Worm (Caenorhabditis elegans) whole organism, L3 larva: ENCODE results near the gene H04D03.4.
A peak's percentile ranks its signal among the peaks of the same experiment; 100 is the strongest.

Experiments used
- R02D3.7 ChIP-seq: fragments of 150-350 bp; optimal IDR thresholded peaks from 2 replicates; lab custom pipeline; 2014; ENCODE audit warnings: missing biosample characterization, missing genetic modification characterization
- ama-1 ChIP-seq: fragments of 150-350 bp; optimal IDR thresholded peaks from 2 replicates; lab custom pipeline; 2018
- ceh-28 ChIP-seq: fragments of 150-350 bp; optimal IDR thresholded peaks from 2 replicates; lab custom pipeline; 2014; ENCODE audit warnings: missing biosample characterization, missing genetic modification reagents, missing genetic modification characterization
- ceh-82 ChIP-seq: fragments of 150-350 bp; optimal IDR thresholded peaks from 2 replicates; lab custom pipeline; 2014; ENCODE audit warnings: missing biosample characterization, missing genetic modification characterization
- daf-12 ChIP-seq: fragments of 150-350 bp; optimal IDR thresholded peaks from 2 replicates; lab custom pipeline; 2014; ENCODE audit warnings: missing biosample characterization, missing genetic modification reagents, missing genetic modification characterization
- egl-27 ChIP-seq: sonication (generic microtip); optimal IDR thresholded peaks from 4 replicates; lab custom pipeline; 2017; ENCODE audit warnings: missing biosample characterization, missing genetic modification reagents, missing genetic modification characterization
- egl-5 ChIP-seq: fragments of 150-350 bp; optimal IDR thresholded peaks from 2 replicates; lab custom pipeline; 2017; ENCODE audit warnings: missing biosample characterization, missing genetic modification reagents, missing genetic modification characterization, inconsistent platforms
- elt-1 ChIP-seq: fragments of 150-350 bp; optimal IDR thresholded peaks from 2 replicates; lab custom pipeline; 2014; ENCODE audit warnings: missing biosample characterization, missing genetic modification characterization
- elt-2 ChIP-seq: sonication (generic microtip); optimal IDR thresholded peaks from 2 replicates; lab custom pipeline; 2016; ENCODE audit warnings: missing genetic modification reagents, mild to moderate bottlenecking, missing genetic modification characterization, missing compliant biosample characterization
- elt-3 ChIP-seq, 3 experiments: fragments of 150-350 bp in 1 of 3; sonication (generic microtip) in 2 of 3; optimal IDR thresholded peaks; 2 replicates in 2 of 3; 4 replicates in 1 of 3; lab custom pipeline; 2014 to 2017; ENCODE audit warnings: missing biosample characterization in 3 of 3, missing genetic modification characterization in 3 of 3
- eor-1 ChIP-seq, 2 experiments: fragments of 150-350 bp; optimal IDR thresholded peaks; 2 replicates each; lab custom pipeline; 2014 to 2018; ENCODE audit warnings: missing biosample characterization in 2 of 2, missing genetic modification characterization in 2 of 2
- fkh-10 ChIP-seq: sonication (generic microtip); optimal IDR thresholded peaks from 2 replicates; lab custom pipeline; 2017; ENCODE audit warnings: missing biosample characterization, missing genetic modification reagents, missing genetic modification characterization
- fkh-2 ChIP-seq: fragments of 150-350 bp; optimal IDR thresholded peaks from 2 replicates; lab custom pipeline; 2014; ENCODE audit warnings: missing biosample characterization, missing genetic modification reagents, missing genetic modification characterization
- hmg-11 ChIP-seq: sonication (generic microtip); optimal IDR thresholded peaks from 2 replicates; lab custom pipeline; 2016; ENCODE audit warnings: missing genetic modification characterization, missing compliant biosample characterization
- jun-1 ChIP-seq: fragments of 150-350 bp; optimal IDR thresholded peaks from 2 replicates; lab custom pipeline; 2014; ENCODE audit warnings: missing biosample characterization, missing genetic modification reagents, missing genetic modification characterization
- lin-15B ChIP-seq: fragments of 150-350 bp; optimal IDR thresholded peaks from 2 replicates; lab custom pipeline; 2014; ENCODE audit warnings: missing biosample characterization, missing genetic modification characterization
- lsy-12 ChIP-seq: sonication (generic microtip); optimal IDR thresholded peaks from 2 replicates; lab custom pipeline; 2016; ENCODE audit warnings: mild to moderate bottlenecking, missing genetic modification characterization, missing compliant biosample characterization
- mml-1 ChIP-seq: fragments of 150-350 bp; sonication (generic microtip); optimal IDR thresholded peaks from 3 replicates; lab custom pipeline; 2014; ENCODE audit warnings: missing biosample characterization, missing genetic modification characterization
- nfya-1 ChIP-seq: sonication (generic microtip); optimal IDR thresholded peaks from 2 replicates; lab custom pipeline; 2017; ENCODE audit warnings: missing genetic modification characterization, mild to moderate bottlenecking, missing compliant biosample characterization, antibody characterized with exemption, moderate library complexity; ENCODE audit not compliant: insufficient read depth
- nhr-11 ChIP-seq: fragments of 150-350 bp; optimal IDR thresholded peaks from 2 replicates; lab custom pipeline; 2014; ENCODE audit warnings: missing biosample characterization, missing genetic modification characterization
- nhr-23 ChIP-seq: fragments of 150-350 bp; optimal IDR thresholded peaks from 2 replicates; lab custom pipeline; 2014; ENCODE audit warnings: missing biosample characterization, missing genetic modification reagents, missing genetic modification characterization
- nhr-237 ChIP-seq: fragments of 150-350 bp; optimal IDR thresholded peaks from 2 replicates; lab custom pipeline; 2014; ENCODE audit warnings: missing biosample characterization, missing genetic modification characterization
- nhr-28 ChIP-seq: fragments of 150-350 bp; optimal IDR thresholded peaks from 2 replicates; lab custom pipeline; 2014; ENCODE audit warnings: missing biosample characterization, missing genetic modification characterization
- nhr-43 ChIP-seq: sonication (generic microtip); optimal IDR thresholded peaks from 2 replicates; lab custom pipeline; 2016; ENCODE audit warnings: mild to moderate bottlenecking, missing genetic modification characterization, missing compliant biosample characterization; ENCODE audit not compliant: poor library complexity, severe bottlenecking
- nhr-67 ChIP-seq: fragments of 150-350 bp; optimal IDR thresholded peaks from 2 replicates; lab custom pipeline; 2014; ENCODE audit warnings: missing biosample characterization, missing genetic modification characterization
- nhr-77 ChIP-seq: fragments of 150-350 bp; optimal IDR thresholded peaks from 2 replicates; lab custom pipeline; 2014; ENCODE audit warnings: missing biosample characterization, missing genetic modification characterization
- pha-4 ChIP-seq: fragments of 150-350 bp; optimal IDR thresholded peaks from 2 replicates; lab custom pipeline; 2014; ENCODE audit warnings: missing biosample characterization, missing genetic modification reagents, missing genetic modification characterization
- pqm-1 ChIP-seq: fragments of 150-350 bp; optimal IDR thresholded peaks from 2 replicates; lab custom pipeline; 2017; ENCODE audit warnings: missing biosample characterization, missing genetic modification characterization, inconsistent platforms
- sea-2 ChIP-seq: fragments of 150-350 bp; sonication (generic microtip); optimal IDR thresholded peaks from 4 replicates; lab custom pipeline; 2014; ENCODE audit warnings: missing biosample characterization, missing genetic modification reagents, missing genetic modification characterization
- skn-1 ChIP-seq: fragments of 150-350 bp; optimal IDR thresholded peaks from 2 replicates; lab custom pipeline; 2014; ENCODE audit warnings: missing biosample characterization, missing genetic modification characterization
- snpc-4 ChIP-seq: fragments of 150-350 bp; optimal IDR thresholded peaks from 2 replicates; lab custom pipeline; 2014; ENCODE audit warnings: missing biosample characterization, missing genetic modification characterization
- unc-62 ChIP-seq: fragments of 150-350 bp; sonication (generic microtip); optimal IDR thresholded peaks from 4 replicates; lab custom pipeline; 2014; ENCODE audit warnings: missing biosample characterization, missing genetic modification reagents, missing genetic modification characterization
- ztf-11 ChIP-seq: fragments of 150-350 bp; optimal IDR thresholded peaks from 2 replicates; lab custom pipeline; 2014; ENCODE audit warnings: missing biosample characterization, missing genetic modification characterization
- ztf-4 ChIP-seq: fragments of 150-350 bp; optimal IDR thresholded peaks from 2 replicates; lab custom pipeline; 2014; ENCODE audit warnings: missing biosample characterization, missing genetic modification characterization

Gene H04D03.4

ce11 chrIII:10451012-10451411 is at the start of gene H04D03.4:
Gene H04D03.4, minus strand, starts transcription at chrIII:10451112.
- TF ChIP-seq nhr-11 (tag; lab: Kevin White, UChicago) (no peak), sea-2 (no peak), daf-12 (tag; lab: Kevin White, UChicago) (no peak), nhr-67 (no peak)

ce11 chrIII:10488052-10488451 is 37.1 kb upstream of the H04D03.4 start, which contains the start of gene ptr-25:
Gene ptr-25, plus strand, starts transcription at chrIII:10488124.
- TF ChIP-seq egl-5 (no peak), eor-1 (tag; optimal IDR thresholded peaks at IDR 0.05; lab: Kevin White, UChicago) (no peak), elt-2 (tag; lab: Kevin White, UChicago) (no peak), sea-2 (no peak), lsy-12 (tag; lab: Kevin White, UChicago) (no peak), nhr-237 (no peak), snpc-4 (no peak), ama-1 (lab: Kevin White, UChicago) (no peak), ceh-82 (no peak), egl-27 (no peak), jun-1 (tag; lab: Kevin White, UChicago) (no peak), ceh-28 (tag; lab: Kevin White, UChicago) (no peak), fkh-10 (GFP tag; lab: Kevin White, UChicago) (no peak), ztf-4 (tag; lab: Kevin White, UChicago) (no peak), ztf-11 (tag; lab: Kevin White, UChicago) (no peak)

- TF ChIP-seq nfya-1 (tag; lab: Kevin White, UChicago) (no peak), nhr-23 (tag; lab: Kevin White, UChicago) (peak; percentile 39)
- TF ChIP-seq, all 47 proteins: peak for 1
Measured at ce11 chrIII:10486455-10486854, 35.5 kb upstream of the H04D03.4 start.

- TF ChIP-seq skn-1 (tag; lab: Kevin White, UChicago): peak; percentile 26
- TF ChIP-seq egl-27: no peak
- TF ChIP-seq jun-1 (tag; lab: Kevin White, UChicago): no peak
- no peak for TF ChIP-seq ceh-28 (tag; lab: Kevin White, UChicago)
- no peak for TF ChIP-seq lin-15B
- no peak for TF ChIP-seq R02D3.7 (tag; lab: Kevin White, UChicago)
- TF ChIP-seq pqm-1: peak; percentile 14
- TF ChIP-seq elt-2 (tag; lab: Kevin White, UChicago): peak; percentile 36
- no peak for TF ChIP-seq hmg-11 (tag; lab: Kevin White, UChicago)
- no peak for TF ChIP-seq nhr-77 (tag; lab: Kevin White, UChicago)
Measured at ce11 chrIII:10481988-10482387, 31.1 kb upstream of the H04D03.4 start, which contains the start of gene D2045.8. Gene D2045.8, plus strand, starts transcription at chrIII:10482288.

- no peak for TF ChIP-seq elt-3 (tag; optimal IDR thresholded peaks at IDR 0.05; lab: Kevin White, UChicago)
- peak; percentile 30 for TF ChIP-seq pha-4
- TF ChIP-seq elt-2 (tag; lab: Kevin White, UChicago): peak; percentile 61
- TF ChIP-seq pqm-1: peak; percentile 8
- TF ChIP-seq, all 47 proteins: peak for 3
Measured at ce11 chrIII:10481497-10481896, 30.6 kb upstream of the H04D03.4 start.

ce11 chrIII:10479180-10479579 is 28.3 kb upstream of the H04D03.4 start, which contains the start of gene D2045.7:
Gene D2045.7, plus strand, starts transcription at chrIII:10479480.
- TF ChIP-seq nhr-43 (tag; lab: Kevin White, UChicago) (no peak), ztf-4 (tag; lab: Kevin White, UChicago) (no peak), fkh-2 (tag; lab: Kevin White, UChicago) (no peak), nhr-28 (tag; lab: Kevin White, UChicago) (no peak), eor-1 (tag; optimal IDR thresholded peaks at IDR 0.05; lab: Kevin White, UChicago) (no peak), elt-1 (tag; lab: Kevin White, UChicago) (no peak), skn-1 (tag; lab: Kevin White, UChicago) (no peak), ama-1 (lab: Kevin White, UChicago) (no peak), unc-62 (GFP tag; lab: Kevin White, UChicago) (no peak), daf-12 (tag; lab: Kevin White, UChicago) (no peak), mml-1 (tag; lab: Kevin White, UChicago) (no peak), nhr-77 (tag; lab: Kevin White, UChicago) (no peak), nfya-1 (tag; lab: Kevin White, UChicago) (no peak), R02D3.7 (tag; lab: Kevin White, UChicago) (no peak)
